Worm (Caenorhabditis elegans) whole organism, mixed stage, embryonic: ENCODE results near the gene C28H8.8.

Experiments used
- bed-3 ChIP-seq: fragments of 200-800 bp; sonication (Bioruptor generic); optimal IDR thresholded peaks from 3 replicates; lab custom pipeline; 2018; ENCODE audit warnings: mild to moderate bottlenecking, missing genetic modification characterization, moderate library complexity, missing compliant biosample characterization
- blmp-1 ChIP-seq: fragments of 150-350 bp; optimal IDR thresholded peaks from 2 replicates; lab custom pipeline; 2014; ENCODE audit warnings: missing biosample characterization, missing genetic modification characterization
- ceh-39 ChIP-seq: fragments of 150-350 bp; optimal IDR thresholded peaks from 2 replicates; lab custom pipeline; 2014; ENCODE audit warnings: missing biosample characterization, missing genetic modification characterization
- ceh-43 ChIP-seq: fragments of 200-800 bp; sonication (Bioruptor generic); optimal IDR thresholded peaks from 2 replicates; lab custom pipeline; 2018; ENCODE audit warnings: mild to moderate bottlenecking, missing genetic modification characterization, moderate library complexity, missing compliant biosample characterization
- ceh-83 ChIP-seq: fragments of 200-800 bp; sonication (Bioruptor generic); optimal IDR thresholded peaks from 2 replicates; lab custom pipeline; 2018; ENCODE audit warnings: mild to moderate bottlenecking, missing genetic modification characterization, missing compliant biosample characterization
- ces-1 ChIP-seq: fragments of 150-350 bp; optimal IDR thresholded peaks from 2 replicates; lab custom pipeline; 2014; ENCODE audit warnings: missing biosample characterization, missing genetic modification reagents, missing genetic modification characterization
- cnd-1 ChIP-seq: fragments of 200-800 bp; sonication (Bioruptor generic); optimal IDR thresholded peaks from 2 replicates; lab custom pipeline; 2018; ENCODE audit warnings: mild to moderate bottlenecking, missing genetic modification characterization, missing compliant biosample characterization
- drap-1 ChIP-seq: fragments of 200-800 bp; sonication (Bioruptor generic); optimal IDR thresholded peaks from 3 replicates; lab custom pipeline; 2018; ENCODE audit warnings: mild to moderate bottlenecking, missing genetic modification characterization, missing compliant biosample characterization
- elt-1 ChIP-seq: sonication (generic microtip); optimal IDR thresholded peaks from 2 replicates; lab custom pipeline; 2017; ENCODE audit warnings: missing genetic modification characterization, mild to moderate bottlenecking, missing compliant biosample characterization, antibody characterized with exemption, moderate library complexity, borderline replicate concordance; ENCODE audit not compliant: insufficient read depth
- elt-3 ChIP-seq: fragments of 150-350 bp; optimal IDR thresholded peaks from 2 replicates; lab custom pipeline; 2014; ENCODE audit warnings: missing biosample characterization, missing genetic modification characterization
- flh-1 ChIP-seq: fragments of 200-800 bp; sonication (Bioruptor generic); optimal IDR thresholded peaks from 2 replicates; lab custom pipeline; 2018; ENCODE audit warnings: mild to moderate bottlenecking, missing genetic modification characterization, moderate library complexity, missing compliant biosample characterization
- ham-2 ChIP-seq: fragments of 200-800 bp; sonication (Bioruptor generic); optimal IDR thresholded peaks from 2 replicates; lab custom pipeline; 2018; ENCODE audit warnings: mild to moderate bottlenecking, missing genetic modification characterization, missing compliant biosample characterization
- hlh-1 ChIP-seq: fragments of 150-350 bp; optimal IDR thresholded peaks from 2 replicates; lab custom pipeline; 2014; ENCODE audit warnings: missing biosample characterization, missing genetic modification reagents, missing genetic modification characterization
- lin-13 ChIP-seq: fragments of 150-350 bp; optimal IDR thresholded peaks from 2 replicates; lab custom pipeline; 2014; ENCODE audit warnings: missing biosample characterization, missing genetic modification characterization
- lin-32 ChIP-seq: fragments of 200-800 bp; sonication (Bioruptor generic); optimal IDR thresholded peaks from 2 replicates; lab custom pipeline; 2018; ENCODE audit warnings: mild to moderate bottlenecking, missing genetic modification characterization, missing compliant biosample characterization
- mls-2 ChIP-seq: sonication (generic microtip); optimal IDR thresholded peaks from 2 replicates; lab custom pipeline; 2016; ENCODE audit warnings: mild to moderate bottlenecking, missing genetic modification characterization, moderate library complexity, missing compliant biosample characterization
- nhr-12 ChIP-seq: fragments of 150-350 bp; optimal IDR thresholded peaks from 2 replicates; lab custom pipeline; 2014; ENCODE audit warnings: missing biosample characterization, missing genetic modification characterization
- nhr-237 ChIP-seq: fragments of 150-350 bp; optimal IDR thresholded peaks from 2 replicates; lab custom pipeline; 2014; ENCODE audit warnings: missing biosample characterization, missing genetic modification characterization
- sem-2 ChIP-seq: fragments of 200-800 bp; sonication (Bioruptor generic); optimal IDR thresholded peaks from 2 replicates; lab custom pipeline; 2018; ENCODE audit warnings: mild to moderate bottlenecking, missing genetic modification characterization, missing compliant biosample characterization
- sptf-1 ChIP-seq: sonication (generic microtip); optimal IDR thresholded peaks from 2 replicates; lab custom pipeline; 2017; ENCODE audit warnings: mild to moderate bottlenecking, missing genetic modification characterization, moderate library complexity, missing compliant biosample characterization
- unc-120 ChIP-seq: sonication (generic microtip); optimal IDR thresholded peaks from 2 replicates; lab custom pipeline; 2017; ENCODE audit warnings: missing genetic modification characterization, missing compliant biosample characterization; ENCODE audit not compliant: poor library complexity, severe bottlenecking
- unc-62 ChIP-seq: fragments of 150-350 bp; optimal IDR thresholded peaks from 2 replicates; lab custom pipeline; 2014; ENCODE audit warnings: missing biosample characterization, missing genetic modification reagents, missing genetic modification characterization
- zip-8 ChIP-seq: fragments of 150-350 bp; optimal IDR thresholded peaks from 2 replicates; lab custom pipeline; 2014; ENCODE audit warnings: missing biosample characterization, missing genetic modification characterization
- ztf-11 ChIP-seq: fragments of 150-350 bp; optimal IDR thresholded peaks from 2 replicates; lab custom pipeline; 2014; ENCODE audit warnings: missing biosample characterization, missing genetic modification characterization

Gene C28H8.8

DNA sequence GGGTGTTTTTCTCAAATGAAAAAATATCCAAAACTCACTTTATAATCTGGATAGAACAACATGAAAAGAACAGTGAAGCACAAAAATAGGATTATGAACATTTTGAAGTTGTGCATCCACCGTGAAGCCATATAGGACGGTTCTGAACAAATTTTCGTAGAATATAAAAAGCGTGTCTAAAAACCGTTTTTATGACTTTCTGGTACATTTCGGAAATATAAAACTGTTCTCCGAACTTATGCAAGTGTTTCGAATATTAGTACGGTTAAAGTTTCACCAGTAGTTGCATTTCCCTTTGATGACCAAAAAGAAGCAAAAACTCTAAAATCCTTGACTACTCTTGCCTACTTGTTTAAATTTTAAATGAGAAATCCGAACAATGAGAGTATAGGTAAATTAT, at the start of gene C28H8.8:
C28H8.8 (minus strand) TSS at position 101 of the 400 bp plus-strand sequence.
- no peak for TF ChIP-seq cnd-1

DNA sequence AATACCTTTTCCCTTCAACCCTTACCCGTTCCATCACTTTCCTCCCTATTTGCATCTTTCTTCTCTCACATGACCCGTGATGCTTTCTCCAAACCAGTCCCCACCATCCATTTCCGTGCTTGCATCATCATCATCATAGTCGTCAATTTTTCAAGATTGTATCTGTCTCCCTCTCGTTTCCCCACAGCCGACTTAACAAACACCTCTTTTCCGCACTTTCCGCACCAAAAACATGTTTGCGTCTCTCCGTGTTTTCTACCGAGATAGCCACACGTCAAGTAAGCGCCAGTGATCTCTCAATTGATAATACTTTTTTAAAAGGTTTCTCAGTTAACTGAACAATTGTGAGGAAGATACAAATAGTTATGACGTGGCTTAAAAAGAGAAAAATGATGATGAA, 49.4 kb upstream of the C28H8.8 start:
- TF ChIP-seq elt-1 (tag; lab: Kevin White, UChicago) (peak; percentile 78), nhr-237 (tag; lab: Kevin White, UChicago) (peak; percentile 76), ham-2 (GFP tag; lab: Kevin White, UChicago) (peak; percentile 57), mls-2 (no peak), blmp-1 (peak; percentile 45), unc-120 (tag; lab: Kevin White, UChicago) (no peak)

DNA sequence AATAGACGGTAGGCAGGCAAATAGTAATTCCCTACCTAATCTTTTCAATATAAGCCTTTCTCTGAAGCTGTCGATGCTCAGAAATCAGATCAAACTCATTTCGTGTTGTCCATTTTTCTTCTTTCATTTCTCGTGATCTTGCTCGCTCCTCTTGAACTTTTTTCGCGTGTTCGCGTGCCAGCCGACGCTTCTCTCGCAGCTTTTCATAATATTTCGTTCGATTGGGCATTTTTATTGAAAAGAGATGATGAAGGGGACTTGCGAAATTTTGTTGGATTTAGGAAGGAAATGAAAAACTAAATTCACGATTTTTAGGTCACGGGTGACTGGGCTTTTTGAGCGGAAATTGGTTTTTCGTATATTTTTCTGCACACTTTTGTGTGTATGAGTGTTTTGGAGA, 48.4 kb upstream of the C28H8.8 start, which contains the start of gene EGAP1.1:
EGAP1.1 (minus strand) TSS at position 229 of the 400 bp plus-strand sequence.
- TF ChIP-seq elt-3 (tag; lab: Kevin White, UChicago) (no peak), hlh-1 (no peak), nhr-12 (no peak), ceh-43 (GFP tag; lab: Kevin White, UChicago) (no peak), nhr-237 (tag; lab: Kevin White, UChicago) (no peak), bed-3 (GFP tag; lab: Kevin White, UChicago) (no peak), ceh-83 (GFP tag; lab: Kevin White, UChicago) (no peak), zip-8 (tag; lab: Kevin White, UChicago) (no peak), lin-13 (tag; lab: Kevin White, UChicago) (no peak), sptf-1 (tag; lab: Kevin White, UChicago) (no peak), sem-2 (GFP tag; lab: Kevin White, UChicago) (no peak), cnd-1 (no peak), ceh-39 (tag; lab: Kevin White, UChicago) (no peak), blmp-1 (no peak)

DNA sequence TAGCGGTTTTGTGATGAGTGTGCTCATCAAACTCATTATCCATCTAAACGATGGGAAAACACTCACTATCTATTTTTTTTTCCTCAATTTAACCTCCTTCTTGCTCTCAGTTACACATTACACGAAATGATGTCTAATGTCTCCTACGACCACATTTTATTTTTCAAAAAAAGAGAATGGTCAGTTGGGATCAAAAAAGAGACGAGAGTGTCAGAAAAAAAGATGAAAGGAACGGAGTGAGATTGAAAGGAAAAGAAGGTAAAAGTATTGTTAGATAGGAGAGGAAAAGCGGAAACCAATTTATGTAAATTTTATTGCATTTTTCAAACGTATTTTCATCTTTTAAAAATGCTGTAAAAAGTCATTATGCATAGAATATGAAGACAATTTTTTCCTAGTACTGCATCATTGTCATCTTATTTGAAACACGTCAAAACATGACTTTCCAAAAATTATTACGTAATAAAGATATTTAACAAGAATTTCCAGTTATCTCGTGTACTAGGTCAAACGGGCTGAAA, 45.6 kb upstream of the C28H8.8 start:
- TF ChIP-seq ceh-39 (tag; lab: Kevin White, UChicago) (no peak), elt-1 (tag; lab: Kevin White, UChicago) (no peak), sptf-1 (tag; lab: Kevin White, UChicago) (no peak), cnd-1 (no peak), blmp-1 (no peak), nhr-12 (no peak), zip-8 (tag; lab: Kevin White, UChicago) (peak; percentile 71), ces-1 (GFP tag; lab: Kevin White, UChicago) (peak; percentile 7)

- TF ChIP-seq flh-1 (GFP tag; lab: Kevin White, UChicago) (no peak), mls-2 (no peak), zip-8 (tag; lab: Kevin White, UChicago) (no peak), ztf-11 (tag; lab: Kevin White, UChicago) (no peak), lin-32 (GFP tag; lab: Kevin White, UChicago) (no peak), ceh-83 (GFP tag; lab: Kevin White, UChicago) (no peak), elt-1 (tag; lab: Kevin White, UChicago) (no peak), hlh-1 (no peak), blmp-1 (no peak)
- TF ChIP-seq, all 35 proteins: peak for 0
Measured at ce11 chrIII:5932853-5933252, 44.3 kb upstream of the C28H8.8 start, which contains the start of gene zmp-1. zmp-1 (minus strand) TSS chrIII:5932953.

- TF ChIP-seq ces-1 (GFP tag; lab: Kevin White, UChicago) (no peak), hlh-1 (peak; percentile 97), unc-120 (tag; lab: Kevin White, UChicago) (peak; percentile 81), unc-62 (GFP tag; lab: Kevin White, UChicago) (peak; percentile 62)
Measured at ce11 chrIII:5931433-5931994, 42.9 kb upstream of the C28H8.8 start, which contains the start of gene EGAP1.5. EGAP1.5 (plus strand) TSS chrIII:5931721.

DNA sequence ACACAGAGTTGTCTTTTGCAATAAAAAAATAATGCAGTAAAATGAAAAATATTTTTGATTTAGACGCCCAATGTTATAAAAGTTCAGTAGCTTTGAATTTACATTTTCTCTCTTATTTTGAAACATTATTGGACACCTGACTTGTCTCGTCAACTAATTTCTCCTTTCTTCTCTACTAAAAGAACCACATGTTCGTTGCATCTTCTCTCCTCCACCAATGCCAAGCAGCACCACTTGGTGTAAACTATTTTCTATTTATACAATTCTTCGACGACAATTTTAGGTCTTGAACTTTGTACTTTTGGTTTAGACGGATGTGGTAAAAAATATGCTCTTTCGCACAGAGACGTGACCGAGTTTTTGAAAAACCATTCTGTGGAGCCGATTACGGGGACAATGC, 42.1 kb upstream of the C28H8.8 start:
- TF ChIP-seq unc-120 (tag; lab: Kevin White, UChicago) (peak; percentile 17), hlh-1 (peak; percentile 95), unc-62 (GFP tag; lab: Kevin White, UChicago) (peak; percentile 27), drap-1 (no peak)
